Worm (Caenorhabditis elegans): ENCODE data around the gene cutc-1.

The cutc-1 gene

ce11 chrIII:8369172-8369571 is 34.2 kb downstream of the cutc-1 start:
- TF ChIP-seq pax-1 (tag; optimal IDR thresholded peaks at IDR 0.05) (no peak), pha-4 (tag; optimal IDR thresholded peaks at IDR 0.05) (no peak), C38D4.7 (GFP tag; optimal IDR thresholded peaks at IDR 0.05) (no peak), pha-2 (tag; optimal IDR thresholded peaks at IDR 0.05) (no peak), T23F11.4 (GFP tag; optimal IDR thresholded peaks at IDR 0.05) (no peak), C08G9.2 (tag; optimal IDR thresholded peaks at IDR 0.05) (no peak), pqm-1 (tag; optimal IDR thresholded peaks at IDR 0.05) (no peak), K02D7.2 (tag; optimal IDR thresholded peaks at IDR 0.05) (no peak), syd-9 (tag; optimal IDR thresholded peaks at IDR 0.05) (no peak), ceh-2 (tag; optimal IDR thresholded peaks at IDR 0.05) (no peak), nhr-11 (tag; optimal IDR thresholded peaks at IDR 0.05) (no peak)

- no peak for TF ChIP-seq ceh-14 (tag; optimal IDR thresholded peaks at IDR 0.05)
- no peak for TF ChIP-seq sox-4 (tag; optimal IDR thresholded peaks at IDR 0.05)
- TF ChIP-seq madf-2 (tag; optimal IDR thresholded peaks at IDR 0.05), result no peak
- TF ChIP-seq pqm-1 (tag; optimal IDR thresholded peaks at IDR 0.05), result no peak
- no peak for TF ChIP-seq hlh-8 (tag; optimal IDR thresholded peaks at IDR 0.05)
- no peak for TF ChIP-seq Y22D7AL.16 (tag; optimal IDR thresholded peaks at IDR 0.05)
- TF ChIP-seq ceh-34 (tag; optimal IDR thresholded peaks at IDR 0.05), result no peak
- no peak for TF ChIP-seq C38D4.7 (GFP tag; optimal IDR thresholded peaks at IDR 0.05)
- no peak for TF ChIP-seq syd-9 (tag; optimal IDR thresholded peaks at IDR 0.05)
These were observed 34.8 kb downstream of the cutc-1 start, which contains the start of gene R05D3.9 for ce11 chrIII:8368619-8369018. Gene R05D3.9, minus strand, starts transcription at chrIII:8368719.

ce11 chrIII:8363253-8364061 is 40.0 kb downstream of the cutc-1 start, which contains the start of gene R05D3.3:
Gene R05D3.3, plus strand, starts transcription at chrIII:8364011.
- TF ChIP-seq unc-86 (tag; optimal IDR thresholded peaks at IDR 0.05), result no peak
- no peak for TF ChIP-seq fkh-10 (GFP tag; optimal IDR thresholded peaks at IDR 0.05)
- no peak for TF ChIP-seq F13H6.1 (tag; optimal IDR thresholded peaks at IDR 0.05)
- no peak for TF ChIP-seq rnt-1 (tag; optimal IDR thresholded peaks at IDR 0.05)
- no peak for TF ChIP-seq tbx-7 (tag; optimal IDR thresholded peaks at IDR 0.05)
- no peak for TF ChIP-seq ceh-22 (tag; optimal IDR thresholded peaks at IDR 0.05)
- TF ChIP-seq Y22D7AL.16 (tag; optimal IDR thresholded peaks at IDR 0.05), result no peak
- TF ChIP-seq nfya-1 (tag; optimal IDR thresholded peaks at IDR 0.05), result no peak
- no peak for TF ChIP-seq C08G9.2 (tag; optimal IDR thresholded peaks at IDR 0.05)
- TF ChIP-seq pag-3 (tag; optimal IDR thresholded peaks at IDR 0.05; ENCODE audit: borderline replicate concordance), result no peak
- TF ChIP-seq che-1 (tag; optimal IDR thresholded peaks at IDR 0.05), result no peak

- TF ChIP-seq K09A11.1 (tag; optimal IDR thresholded peaks at IDR 0.05; ENCODE audit: insufficient read depth), result peak; percentile 13
- TF ChIP-seq unc-3 (GFP tag; conservative IDR thresholded peaks at IDR 0.05), result no peak
- TF ChIP-seq unc-3 (tag; optimal IDR thresholded peaks at IDR 0.05), result no peak
- peak; percentile 35 for TF ChIP-seq ceh-18 (tag; optimal IDR thresholded peaks at IDR 0.05)
- TF ChIP-seq nfya-1 (tag; optimal IDR thresholded peaks at IDR 0.05), result peak; percentile 71
- no peak for TF ChIP-seq elt-4 (tag; optimal IDR thresholded peaks at IDR 0.05)
- TF ChIP-seq C08G9.2 (tag; optimal IDR thresholded peaks at IDR 0.05), result no peak
- no peak for TF ChIP-seq lim-6 (tag; optimal IDR thresholded peaks at IDR 0.05)
- no peak for TF ChIP-seq nhr-11 (tag; optimal IDR thresholded peaks at IDR 0.05)
- no peak for TF ChIP-seq Y22D7AL.16 (tag; optimal IDR thresholded peaks at IDR 0.05)
- no peak for TF ChIP-seq lin-11 (tag; optimal IDR thresholded peaks at IDR 0.05)
- TF ChIP-seq fkh-10 (GFP tag; optimal IDR thresholded peaks at IDR 0.05), result no peak
- TF ChIP-seq pros-1 (tag; optimal IDR thresholded peaks at IDR 0.05), result no peak
- peak; percentile 15 for TF ChIP-seq ceh-30 (tag; optimal IDR thresholded peaks at IDR 0.05)
- no peak for TF ChIP-seq pqm-1 (tag; optimal IDR thresholded peaks at IDR 0.05)
- TF ChIP-seq hlh-30 (tag; optimal IDR thresholded peaks at IDR 0.05; ENCODE audit: insufficient read depth), result peak; percentile 40
- no peak for TF ChIP-seq pag-3 (tag; optimal IDR thresholded peaks at IDR 0.05; ENCODE audit: borderline replicate concordance)
- peak; percentile 44 for TF ChIP-seq dve-1 (tag; optimal IDR thresholded peaks at IDR 0.05)
- no peak for TF ChIP-seq ets-4 (tag; optimal IDR thresholded peaks at IDR 0.05)
- TF ChIP-seq elt-2 (tag; optimal IDR thresholded peaks at IDR 0.05), result no peak
- TF ChIP-seq unc-55 (GFP tag; optimal IDR thresholded peaks at IDR 0.05), result peak; percentile 52
- no peak for TF ChIP-seq fkh-6 (tag; optimal IDR thresholded peaks at IDR 0.05)
- peak; percentile 47 for TF ChIP-seq pax-1 (tag; optimal IDR thresholded peaks at IDR 0.05)
- TF ChIP-seq unc-42 (tag; optimal IDR thresholded peaks at IDR 0.05), result peak; percentile 53
- TF ChIP-seq hlh-15 (tag; optimal IDR thresholded peaks at IDR 0.05), result no peak
- TF ChIP-seq C38D4.7 (GFP tag; optimal IDR thresholded peaks at IDR 0.05), result no peak
- no peak for TF ChIP-seq ceh-2 (tag; optimal IDR thresholded peaks at IDR 0.05)
- peak; percentile 46 for TF ChIP-seq rnt-1 (tag; optimal IDR thresholded peaks at IDR 0.05)
- TF ChIP-seq pha-4 (tag; optimal IDR thresholded peaks at IDR 0.05), result no peak
- no peak for TF ChIP-seq pha-2 (tag; optimal IDR thresholded peaks at IDR 0.05)
These were observed 45.2 kb downstream of the cutc-1 start, which contains the start of the genes R05D3.8 and rfp-1 for ce11 chrIII:8358213-8358672. Gene R05D3.8, minus strand, starts transcription at chrIII:8358327. Gene rfp-1, plus strand, starts transcription at chrIII:8358622.
